Fruit fly (Drosophila melanogaster): ENCODE data around the gene ifc.

The ifc gene

DNA sequence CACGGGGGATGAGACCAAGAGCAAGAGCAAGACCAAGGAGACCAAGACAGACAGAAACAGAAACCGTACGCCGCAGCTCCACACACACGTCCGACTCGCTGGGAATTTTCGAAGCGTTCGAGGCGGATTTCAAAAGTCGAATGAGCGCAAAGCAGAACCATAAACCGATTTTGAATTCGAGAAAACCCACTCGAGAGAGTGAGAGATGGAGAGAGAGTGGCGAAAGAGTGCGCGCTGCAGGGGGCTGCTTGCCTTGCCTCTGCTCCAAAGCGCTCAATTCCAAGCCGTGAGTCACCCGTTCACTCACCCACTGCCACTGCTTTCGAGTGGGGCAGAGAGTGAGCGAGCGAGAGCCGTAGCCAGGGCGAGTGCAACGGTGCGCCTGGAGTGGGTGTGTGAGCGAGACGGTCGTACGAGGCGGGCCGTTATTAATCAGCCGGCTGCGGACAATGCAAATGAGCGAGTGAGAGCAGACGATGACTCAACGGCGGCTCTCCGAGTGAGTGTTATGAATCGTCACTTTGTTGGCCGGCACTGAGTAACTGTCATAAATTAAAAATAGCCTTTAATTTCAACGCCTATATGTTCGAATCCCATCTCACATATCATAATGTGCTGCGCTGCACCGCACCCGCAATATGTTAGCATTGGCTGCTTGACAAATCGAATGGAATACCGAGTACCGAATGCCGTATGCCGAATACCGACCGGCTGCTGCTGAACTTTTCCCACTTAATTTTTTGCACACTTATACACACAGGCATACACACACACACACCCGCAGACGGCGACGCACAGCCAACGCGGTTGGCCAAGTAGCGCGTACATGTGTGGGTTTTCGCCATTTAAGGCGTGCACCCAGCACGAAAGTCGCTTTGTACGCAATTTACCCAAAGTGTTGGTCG, 5.9 kb upstream of the ifc start (continued):
- TF ChIP-seq CG18619 (GFP tag; optimal IDR thresholded peaks at IDR 0.05), result no peak
- no peak for TF ChIP-seq btn (GFP tag; optimal IDR thresholded peaks at IDR 0.05)
- TF ChIP-seq CG7839 (tag; optimal IDR thresholded peaks at IDR 0.05), result peak; percentile 27
- TF ChIP-seq CG6765 (GFP tag; optimal IDR thresholded peaks at IDR 0.05), result peak; percentile 80
- TF ChIP-seq kay (GFP tag; optimal IDR thresholded peaks at IDR 0.05), result peak; percentile 98
- TF ChIP-seq CG10321 (GFP tag; IDR thresholded peaks at IDR 0.05), result no peak
- TF ChIP-seq CG12299 (tag; optimal IDR thresholded peaks at IDR 0.05), result peak; percentile 64
- peak in 1 of 2 experiments; percentile 9 for TF ChIP-seq dpn (GFP tag; optimal IDR thresholded peaks at IDR 0.05)
- TF ChIP-seq CG10267 (tag; optimal IDR thresholded peaks at IDR 0.05), result peak; percentile 26
- no peak for TF ChIP-seq Optix (GFP tag; IDR thresholded peaks at IDR 0.05)
- peak; percentile 30 for TF ChIP-seq dmrt99B (tag; optimal IDR thresholded peaks at IDR 0.05)
- TF ChIP-seq CG31365 (tag; optimal IDR thresholded peaks at IDR 0.05), result peak; percentile 39
- TF ChIP-seq CG15479 (GFP tag; optimal IDR thresholded peaks at IDR 0.05), result peak; percentile 21
- no peak for TF ChIP-seq Dll (GFP tag; IDR thresholded peaks at IDR 0.05; ENCODE audit: partially characterized antibody)
- TF ChIP-seq sd (tag; optimal IDR thresholded peaks at IDR 0.05), result peak; percentile 41
- peak; percentile 57 for TF ChIP-seq odd (GFP tag; optimal IDR thresholded peaks at IDR 0.05)
- no peak for TF ChIP-seq stwl (tag; optimal IDR thresholded peaks at IDR 0.05)
- no peak for TF ChIP-seq chinmo (GFP tag; IDR thresholded peaks at IDR 0.05; ENCODE audit: partially characterized antibody)
- no peak for TF ChIP-seq en (GFP tag; optimal IDR thresholded peaks at IDR 0.05)
- peak; percentile 85 for TF ChIP-seq nom (GFP tag; optimal IDR thresholded peaks at IDR 0.05)
- no peak for TF ChIP-seq Mrtf (GFP tag; IDR thresholded peaks at IDR 0.05)
- peak; percentile 100 for TF ChIP-seq CG7745 (tag; optimal IDR thresholded peaks at IDR 0.05)
- TF ChIP-seq CG13123 (GFP tag; optimal IDR thresholded peaks at IDR 0.05), result no peak
- no peak for TF ChIP-seq CG2875 (GFP tag; optimal IDR thresholded peaks at IDR 0.05)
- no peak for TF ChIP-seq Lpt (GFP tag; optimal IDR thresholded peaks at IDR 0.05)
- TF ChIP-seq wek (GFP tag; optimal IDR thresholded peaks at IDR 0.05), result peak; percentile 57
- no peak for TF ChIP-seq CG16779 (GFP tag; IDR thresholded peaks at IDR 0.05)
- TF ChIP-seq CG1832 (GFP tag; optimal IDR thresholded peaks at IDR 0.05), result peak; percentile 92
- no peak for TF ChIP-seq Ets65A (GFP tag)
- peak; percentile 68 for TF ChIP-seq CG12071 (GFP tag; optimal IDR thresholded peaks at IDR 0.05)
- no peak for TF ChIP-seq CG11696 (GFP tag; IDR thresholded peaks at IDR 0.05)
- TF ChIP-seq Asciz (GFP tag; optimal IDR thresholded peaks at IDR 0.05), result peak; percentile 31
- TF ChIP-seq Fer2 (tag; optimal IDR thresholded peaks at IDR 0.05), result no peak
- peak; percentile 92 for TF ChIP-seq cg (GFP tag; optimal IDR thresholded peaks at IDR 0.05)
- peak; percentile 8 for TF ChIP-seq CG12391 (tag; optimal IDR thresholded peaks at IDR 0.05)
- TF ChIP-seq CG5953 (GFP tag; IDR thresholded peaks at IDR 0.05), result no peak
- peak; percentile 65 for TF ChIP-seq her (GFP tag; optimal IDR thresholded peaks at IDR 0.05)
- TF ChIP-seq gfzf (GFP tag; optimal IDR thresholded peaks at IDR 0.05), result no peak
- no peak for TF ChIP-seq CG9609 (GFP tag; optimal IDR thresholded peaks at IDR 0.05)
- peak; percentile 23 for TF ChIP-seq CG8924 (tag; optimal IDR thresholded peaks at IDR 0.05)
- TF ChIP-seq CG18011 (GFP tag; optimal IDR thresholded peaks at IDR 0.05), result peak; percentile 13
- no peak for TF ChIP-seq CG2678 (tag; optimal IDR thresholded peaks at IDR 0.05)
- no peak for TF ChIP-seq CG2199 (GFP tag; IDR thresholded peaks at IDR 0.05)
- TF ChIP-seq CG34376 (GFP tag; optimal IDR thresholded peaks at IDR 0.05), result peak; percentile 75
- no peak for TF ChIP-seq Sox102F (GFP tag; optimal IDR thresholded peaks at IDR 0.05)
- peak; percentile 33 for TF ChIP-seq grau (tag; optimal IDR thresholded peaks at IDR 0.05)
- no peak for TF ChIP-seq dmrt11E (tag; optimal IDR thresholded peaks at IDR 0.05)
- TF ChIP-seq fd64A (GFP tag; optimal IDR thresholded peaks at IDR 0.05), result no peak

All from whole organism, embryonic.